Fruit fly (Drosophila melanogaster): ENCODE measurements around the gene CG9215.

Gene CG9215

DNA sequence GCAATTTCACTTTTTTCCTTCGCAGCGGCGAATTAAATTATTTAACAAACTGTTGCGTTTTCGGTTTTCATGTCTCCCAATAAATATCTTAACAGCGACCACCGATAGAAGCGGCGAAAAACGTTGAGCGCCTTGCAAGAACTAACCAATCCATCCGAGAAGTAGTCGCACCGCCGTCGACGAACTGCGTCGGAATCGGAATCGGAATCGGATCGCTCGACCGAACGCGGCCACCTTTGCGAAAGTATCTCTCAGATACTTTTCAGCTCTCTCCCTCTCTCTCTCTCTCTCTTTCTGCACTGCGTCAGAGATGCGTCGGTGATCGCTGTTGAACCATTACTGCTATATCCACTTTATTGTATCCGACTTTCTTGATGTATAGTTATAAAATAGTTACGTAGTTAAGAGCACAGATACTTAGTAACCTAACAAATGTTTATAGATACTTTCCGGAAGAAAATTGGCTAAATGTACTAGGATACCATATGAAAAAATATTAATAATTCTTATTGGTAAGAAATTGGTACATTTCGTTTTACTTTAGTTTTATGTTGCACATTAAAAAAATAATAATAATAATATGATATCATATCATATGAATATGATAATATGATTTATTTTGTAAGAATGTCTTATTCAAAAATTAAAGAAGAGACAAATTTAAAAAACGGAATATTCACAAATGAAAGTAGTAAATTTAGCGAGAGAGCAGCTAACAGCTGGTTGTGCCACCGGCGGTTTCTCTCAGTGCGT is 11.0 kb upstream of the CG9215 start, which contains the start of gene Chsy (continued):
- no peak for TF ChIP-seq Atf6 (GFP tag; IDR thresholded peaks at IDR 0.05)
- TF ChIP-seq mld (GFP tag; IDR thresholded peaks at IDR 0.05; ENCODE audit: partially characterized antibody): no peak
- no peak for TF ChIP-seq sim (GFP tag; IDR thresholded peaks at IDR 0.05)
- no peak for TF ChIP-seq crp (GFP tag; optimal IDR thresholded peaks at IDR 0.05)
- no peak for TF ChIP-seq Ssrp (tag; optimal IDR thresholded peaks at IDR 0.05)
- no peak for TF ChIP-seq CG11398 (GFP tag; optimal IDR thresholded peaks at IDR 0.05)
- no peak for TF ChIP-seq trh (GFP tag; optimal IDR thresholded peaks at IDR 0.05)
- no peak for TF ChIP-seq chn (GFP tag; optimal IDR thresholded peaks at IDR 0.05)
- no peak for TF ChIP-seq CkIIα-i1 (GFP tag; IDR thresholded peaks at IDR 0.05)
- no peak for TF ChIP-seq ind (GFP tag; optimal IDR thresholded peaks at IDR 0.05)
- TF ChIP-seq CG1832 (GFP tag; optimal IDR thresholded peaks at IDR 0.05): peak; percentile 39
- no peak for TF ChIP-seq ttk (GFP tag; IDR thresholded peaks at IDR 0.05)
- no peak for TF ChIP-seq dm (GFP tag; optimal IDR thresholded peaks at IDR 0.05)
- TF ChIP-seq yki (optimal IDR thresholded peaks at IDR 0.05): peak; percentile 66
- TF ChIP-seq H15 (GFP tag; IDR thresholded peaks at IDR 0.05): no peak
- TF ChIP-seq YL-1 (GFP tag; optimal IDR thresholded peaks at IDR 0.05): no peak
- no peak for TF ChIP-seq CG8388 (GFP tag; optimal IDR thresholded peaks at IDR 0.05)
- TF ChIP-seq Usf (GFP tag; optimal IDR thresholded peaks at IDR 0.05): no peak
- no peak for TF ChIP-seq da (GFP tag; optimal IDR thresholded peaks at IDR 0.05)
- TF ChIP-seq Hr51 (GFP tag; optimal IDR thresholded peaks at IDR 0.05): peak in 1 of 2 experiments; percentile 10
- no peak for TF ChIP-seq CG1233 (GFP tag; optimal IDR thresholded peaks at IDR 0.05)
- TF ChIP-seq CG4404 (GFP tag; IDR thresholded peaks at IDR 0.05): no peak
- 0 out of 3 replicates have a peak, but pooled peaks have one; percentile 29 for TF ChIP-seq CG11695 (GFP tag; IDR thresholded peaks at IDR 0.05)
- TF ChIP-seq Xrp1 (GFP tag; IDR thresholded peaks at IDR 0.05): peak; percentile 56; the same call in 1 of the 2 replicates
- no peak for TF ChIP-seq Sox102F (GFP tag; optimal IDR thresholded peaks at IDR 0.05)
- TF ChIP-seq az2 (GFP tag; optimal IDR thresholded peaks at IDR 0.05): no peak
- TF ChIP-seq Antp (GFP tag; optimal IDR thresholded peaks at IDR 0.05): no peak
- TF ChIP-seq CG2875 (GFP tag; optimal IDR thresholded peaks at IDR 0.05): no peak
- no peak for TF ChIP-seq C15 (GFP tag; IDR thresholded peaks at IDR 0.05)
- TF ChIP-seq danr (GFP tag; IDR thresholded peaks at IDR 0.05): no peak
- no peak for TF ChIP-seq Kr (GFP tag; optimal IDR thresholded peaks at IDR 0.05)
- TF ChIP-seq twi (tag; optimal IDR thresholded peaks at IDR 0.05): no peak
- no peak for TF ChIP-seq Abd-B (GFP tag; optimal IDR thresholded peaks at IDR 0.05)
- TF ChIP-seq Dfd (GFP tag; optimal IDR thresholded peaks at IDR 0.05): no peak
- no peak for TF ChIP-seq CG11696 (GFP tag; IDR thresholded peaks at IDR 0.05)
- TF ChIP-seq sqz (GFP tag; optimal IDR thresholded peaks at IDR 0.05): no peak
- TF ChIP-seq CG43689 (GFP tag; IDR thresholded peaks at IDR 0.05): no peak
- no peak for TF ChIP-seq nerfin-1 (tag; optimal IDR thresholded peaks at IDR 0.05)
- no peak for TF ChIP-seq CG8359 (GFP tag; optimal IDR thresholded peaks at IDR 0.05; ENCODE audit: borderline replicate concordance)
- TF ChIP-seq dimm (GFP tag; IDR thresholded peaks at IDR 0.05): no peak
- no peak for TF ChIP-seq her (GFP tag; optimal IDR thresholded peaks at IDR 0.05)
- no peak for TF ChIP-seq CG16779 (GFP tag; IDR thresholded peaks at IDR 0.05)
- TF ChIP-seq btn (GFP tag; optimal IDR thresholded peaks at IDR 0.05): no peak
- TF ChIP-seq dpn (GFP tag; optimal IDR thresholded peaks at IDR 0.05): no peak
- no peak for TF ChIP-seq CG9797 (GFP tag; optimal IDR thresholded peaks at IDR 0.05)
- no peak for TF ChIP-seq Lim3 (GFP tag; IDR thresholded peaks at IDR 0.05)
- TF ChIP-seq chinmo (GFP tag; IDR thresholded peaks at IDR 0.05; ENCODE audit: partially characterized antibody): peak; percentile 78; the same call in 3 of the 4 replicates
- TF ChIP-seq CG31388 (GFP tag; optimal IDR thresholded peaks at IDR 0.05): no peak
- peak; percentile 6 for TF ChIP-seq nmo (GFP tag; optimal IDR thresholded peaks at IDR 0.05)
- TF ChIP-seq inv (GFP tag; IDR thresholded peaks at IDR 0.05; ENCODE audit: partially characterized antibody): no peak

All from whole organism, embryonic.